Fruit fly (Drosophila melanogaster) whole organism, wandering third instar larva: ENCODE results near the gene CG42340.
A peak's percentile ranks its signal among the peaks of the same experiment; 100 is the strongest.

Experiments used
- Dfd ChIP-seq: fragments of >200 bp; optimal IDR thresholded peaks from 2 replicates; lab custom pipeline; 2017; ENCODE audit warnings: missing biosample characterization, missing genetic modification characterization
- GATAd ChIP-seq: sonication (Bioruptor generic); optimal IDR thresholded peaks from 2 replicates; lab custom pipeline; 2016; ENCODE audit warnings: missing biosample characterization, missing genetic modification characterization
- Myc ChIP-seq: fragments of >200 bp; optimal IDR thresholded peaks from 2 replicates; lab custom pipeline; 2017
- Sp1 ChIP-seq: fragments of 200-800 bp; sonication (Bioruptor generic); optimal IDR thresholded peaks from 3 replicates; lab custom pipeline; 2019; ENCODE audit warnings: missing biosample characterization, mild to moderate bottlenecking, missing genetic modification characterization, moderate library complexity
- dsf ChIP-seq: sonication (Bioruptor generic); optimal IDR thresholded peaks from 2 replicates; lab custom pipeline; 2016; ENCODE audit warnings: missing biosample characterization, missing genetic modification characterization, borderline replicate concordance
- foxo ChIP-seq, 2 experiments: fragments of 200-800 bp; sonication (Bioruptor generic); optimal IDR thresholded peaks; 2 replicates in 1 of 2; 3 replicates in 1 of 2; lab custom pipeline; 2016 to 2017; ENCODE audit warnings: missing biosample characterization in 2 of 2, missing genetic modification characterization in 2 of 2
- fru ChIP-seq: fragments of 200-800 bp; sonication (Bioruptor generic); optimal IDR thresholded peaks from 3 replicates; lab custom pipeline; 2016; ENCODE audit warnings: missing biosample characterization, mild to moderate bottlenecking, missing genetic modification characterization
- lola ChIP-seq: fragments of >200 bp; optimal IDR thresholded peaks from 2 replicates; lab custom pipeline; 2017; ENCODE audit warnings: missing biosample characterization, missing genetic modification characterization
- pan ChIP-seq: fragments of >200 bp; optimal IDR thresholded peaks from 2 replicates; lab custom pipeline; 2017
- psq ChIP-seq: fragments of 200-800 bp; sonication (Bioruptor generic); optimal IDR thresholded peaks from 3 replicates; lab custom pipeline; 2017; ENCODE audit warnings: missing biosample characterization, mild to moderate bottlenecking, missing genetic modification characterization, moderate library complexity

- TF ChIP-seq dsf (GFP tag; lab: Kevin White, UChicago), result no peak
- no peak for TF ChIP-seq GATAd (GFP tag; lab: Kevin White, UChicago)
- TF ChIP-seq Dfd (GFP tag; lab: Kevin White, UChicago), result peak; percentile 1
- TF ChIP-seq fru (GFP tag; lab: Kevin White, UChicago), result peak; percentile 3
- no peak for TF ChIP-seq Sp1 (GFP tag; lab: Kevin White, UChicago)
- TF ChIP-seq Myc (lab: Kevin White, UChicago), result no peak
- no peak for TF ChIP-seq pan (lab: Kevin White, UChicago)
- TF ChIP-seq foxo (GFP tag; optimal IDR thresholded peaks at IDR 0.05; lab: Kevin White, UChicago), result no peak
- no peak for TF ChIP-seq psq (GFP tag; lab: Kevin White, UChicago)
- no peak for TF ChIP-seq lola
Observed at dm6 chrX:6439495-6439894, 84.6 kb downstream of the CG42340 start.
